Fruit fly (Drosophila melanogaster): ENCODE results near the gene CG2841.

DNA sequence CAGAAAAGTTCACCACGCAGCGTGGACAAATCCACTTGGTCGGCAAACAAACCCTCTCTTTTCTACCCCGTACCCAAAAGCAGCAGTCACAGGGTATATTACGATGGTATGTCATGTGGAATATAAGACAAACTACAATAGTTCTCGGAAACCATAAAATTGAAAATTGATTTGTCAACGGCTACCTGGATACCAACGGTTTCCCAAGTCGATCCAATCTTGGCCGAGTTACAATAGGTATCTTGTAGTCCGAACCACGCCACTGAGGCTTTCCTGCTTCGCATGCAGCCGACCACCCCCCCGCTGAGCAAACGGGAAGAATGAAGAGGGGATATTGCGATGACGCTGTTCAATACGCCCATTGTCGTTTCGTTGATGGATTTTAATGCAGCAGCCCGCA is 47.8 kb downstream of the CG2841 start:
- TF ChIP-seq h (GFP tag; optimal IDR thresholded peaks at IDR 0.05) (peak; percentile 57), Hr83 (GFP tag; optimal IDR thresholded peaks at IDR 0.05; ENCODE audit: poor library complexity, severe bottlenecking) (no peak), Abd-B (GFP tag; optimal IDR thresholded peaks at IDR 0.05) (no peak), psq (GFP tag; optimal IDR thresholded peaks at IDR 0.05) (peak; percentile 29)

All from whole organism, wandering third instar larva.